Worm (Caenorhabditis elegans): ENCODE measurements around the gene F45E1.4.
A peak's percentile ranks its signal among the peaks of the same experiment; 100 is the strongest.

The F45E1.4 gene

DNA sequence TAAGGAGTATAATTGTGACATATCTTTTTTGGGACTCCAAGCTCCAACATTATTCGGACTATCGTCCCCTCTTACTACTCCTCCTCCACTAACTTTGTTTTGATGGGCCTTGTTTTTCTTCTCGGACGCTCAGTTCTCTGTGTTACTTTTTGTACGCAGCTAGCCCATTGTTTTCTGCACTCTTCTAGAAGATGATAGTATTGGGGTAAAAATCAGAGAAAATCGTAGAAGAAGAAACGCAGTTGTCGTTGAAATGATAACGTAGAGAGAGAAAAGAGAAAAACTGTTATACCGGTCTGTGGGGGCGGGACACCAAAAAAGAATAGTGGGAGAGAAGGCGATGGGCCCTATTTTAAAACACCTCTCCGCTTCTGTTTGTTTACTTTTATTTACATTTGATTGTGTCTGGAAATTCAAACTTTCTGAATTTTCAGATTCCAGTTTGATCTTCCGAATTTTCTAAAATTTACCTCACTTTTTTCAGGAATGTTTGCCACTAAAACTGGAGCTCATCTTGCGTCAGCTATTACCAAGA, at the start of gene F45E1.4:
TSS of gene F45E1.4 (plus strand) at position 485 of the 535 bp plus-strand sequence.
- TF ChIP-seq hlh-11 (tag; optimal IDR thresholded peaks at IDR 0.05) (peak; percentile 30), lin-39 (tag; optimal IDR thresholded peaks at IDR 0.05) (no peak), unc-62 (GFP tag; optimal IDR thresholded peaks at IDR 0.05 in 1 of 2) (peak in 1 of 2 experiments; percentile 82), unc-62 (tag; optimal IDR thresholded peaks at IDR 0.05) (no peak), dmd-6 (GFP tag; IDR thresholded peaks at IDR 0.05) (peak; percentile 28; the same call in 1 of the 2 replicates), daf-16 (GFP tag; optimal IDR thresholded peaks at IDR 0.05) (no peak), daf-16 (tag; optimal IDR thresholded peaks at IDR 0.05) (peak; percentile 3), spr-3 (GFP tag; optimal IDR thresholded peaks at IDR 0.05) (no peak), nhr-28 (tag; optimal IDR thresholded peaks at IDR 0.05) (peak; percentile 17), nhr-48 (tag; optimal IDR thresholded peaks at IDR 0.05) (peak; percentile 44), nhr-42 (GFP tag; IDR thresholded peaks at IDR 0.05) (no peak)

DNA sequence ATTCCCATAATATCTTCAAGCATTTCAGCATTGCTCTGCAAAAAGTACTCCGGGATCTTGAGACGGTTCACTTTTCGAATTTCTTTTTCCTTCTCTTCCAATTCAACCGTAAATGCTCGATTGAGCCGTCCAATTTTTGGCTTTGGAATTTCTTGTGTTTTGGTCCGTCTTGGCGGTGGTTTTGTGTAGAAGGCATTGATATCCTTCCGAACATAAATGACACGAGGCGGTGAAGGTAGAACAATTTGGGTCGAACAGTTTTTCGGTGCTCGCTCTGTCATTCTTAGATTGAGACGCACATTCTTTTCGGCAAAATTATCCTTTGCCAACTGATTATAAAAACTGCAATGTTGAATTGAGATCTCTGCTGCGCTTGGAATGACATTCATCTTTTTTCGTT, 43.1 kb upstream of the F45E1.4 start:
- no peak for TF ChIP-seq unc-130 (GFP tag; optimal IDR thresholded peaks at IDR 0.05)
- no peak for TF ChIP-seq nhr-111 (GFP tag; optimal IDR thresholded peaks at IDR 0.05)
- peak; percentile 90 for TF ChIP-seq aha-1 (tag)
- TF ChIP-seq aly-2 (tag; optimal IDR thresholded peaks at IDR 0.05) = no peak
- TF ChIP-seq duxl-1 (tag; optimal IDR thresholded peaks at IDR 0.05; ENCODE audit: poor library complexity) = no peak

DNA sequence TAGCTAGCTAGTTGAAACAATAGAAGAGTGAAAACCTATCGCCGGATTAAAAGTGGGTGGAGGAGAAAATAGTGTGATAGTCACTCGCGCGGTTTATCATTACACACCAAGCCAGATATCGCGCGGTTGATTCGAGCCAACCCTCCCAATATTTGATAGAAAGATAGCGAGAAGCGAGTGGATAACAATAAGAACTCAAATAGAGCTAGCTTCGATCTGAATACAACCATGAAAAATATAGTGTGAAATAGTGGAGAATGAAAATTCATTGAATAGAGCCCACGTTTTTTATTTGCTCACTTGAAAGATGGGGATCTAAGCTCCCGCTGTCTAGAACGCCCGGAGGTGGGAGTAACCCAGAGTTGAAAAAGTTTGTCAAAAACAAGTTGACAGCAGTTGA, 40.8 kb upstream of the F45E1.4 start, which contains the start of gene tnt-3:
TSS of gene tnt-3 (minus strand) at position 101 of the 400 bp plus-strand sequence.
- TF ChIP-seq pha-4 (GFP tag; IDR thresholded peaks at IDR 0.05) (no peak), pha-4 (tag; optimal IDR thresholded peaks at IDR 0.05) (no peak), gei-8 (GFP tag; optimal IDR thresholded peaks at IDR 0.05) (no peak), mdl-1 (tag; optimal IDR thresholded peaks at IDR 0.05) (no peak), zip-2 (tag; optimal IDR thresholded peaks at IDR 0.05) (no peak), spr-3 (GFP tag; optimal IDR thresholded peaks at IDR 0.05) (no peak), daf-19 (GFP tag; conservative IDR thresholded peaks at IDR 0.05) (no peak), ZK337.2 (GFP tag; IDR thresholded peaks at IDR 0.05) (no peak), snpc-1.2 (GFP tag; IDR thresholded peaks at IDR 0.05) (no peak), daf-8 (GFP tag; IDR thresholded peaks at IDR 0.05) (no peak)

DNA sequence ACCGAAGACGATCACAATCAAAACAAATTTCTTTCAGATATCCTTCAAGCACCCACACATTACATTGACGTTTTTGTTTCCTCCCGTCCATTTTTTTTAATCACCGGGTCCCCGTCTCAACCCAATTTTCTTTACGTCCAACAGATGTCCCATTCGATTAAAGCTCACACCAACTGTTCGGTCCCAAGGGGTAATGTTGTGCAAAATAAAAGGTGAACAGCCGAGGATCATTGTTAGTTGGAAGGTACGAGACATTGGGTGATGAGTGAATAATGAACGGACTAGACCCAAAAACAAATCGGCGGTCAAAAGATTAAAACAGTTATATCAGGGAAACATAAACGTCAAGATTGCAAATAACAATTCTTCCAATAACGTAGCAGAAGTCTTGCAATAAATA, 40.3 kb upstream of the F45E1.4 start:
- TF ChIP-seq lin-15B (tag; optimal IDR thresholded peaks at IDR 0.05) (no peak), aha-1 (tag) (peak; percentile 30), skn-1 (tag; optimal IDR thresholded peaks at IDR 0.05) (no peak), daf-16 (GFP tag; optimal IDR thresholded peaks at IDR 0.05) (peak in 1 of 2 experiments; percentile 29), daf-16 (tag; optimal IDR thresholded peaks at IDR 0.05) (no peak), hlh-11 (tag; optimal IDR thresholded peaks at IDR 0.05) (peak; percentile 17)

- no peak for TF ChIP-seq mxl-2 (GFP tag; conservative IDR thresholded peaks at IDR 0.05)
- TF ChIP-seq nhr-76 (tag; optimal IDR thresholded peaks at IDR 0.05) = no peak
- TF ChIP-seq attf-4 (tag; optimal IDR thresholded peaks at IDR 0.05) = no peak
- no peak for TF ChIP-seq madf-5 (GFP tag; IDR thresholded peaks at IDR 0.05)
- TF ChIP-seq lin-15B (tag; optimal IDR thresholded peaks at IDR 0.05) = no peak
- peak; percentile 99 for TF ChIP-seq hlh-30 (tag; optimal IDR thresholded peaks at IDR 0.05; ENCODE audit: insufficient read depth)
- no peak for TF ChIP-seq daf-16 (GFP tag; optimal IDR thresholded peaks at IDR 0.05)
- no peak for TF ChIP-seq daf-16 (tag; optimal IDR thresholded peaks at IDR 0.05)
- TF ChIP-seq nhr-48 (tag; optimal IDR thresholded peaks at IDR 0.05) = peak; percentile 54
- peak; percentile 25 for TF ChIP-seq ceh-28 (tag; optimal IDR thresholded peaks at IDR 0.05)
- TF ChIP-seq lsy-2 (tag; optimal IDR thresholded peaks at IDR 0.05) = peak in 1 of 2 experiments; percentile 80
- TF ChIP-seq dmd-8 (GFP tag; IDR thresholded peaks at IDR 0.05) = no peak
- TF ChIP-seq nhr-10 (tag; optimal IDR thresholded peaks at IDR 0.05) = no peak
- TF ChIP-seq ztf-7 (tag; optimal IDR thresholded peaks at IDR 0.05) = peak; percentile 61
- no peak for TF ChIP-seq lin-1 (GFP tag; IDR thresholded peaks at IDR 0.05)
- no peak for TF ChIP-seq nhr-6 (tag; optimal IDR thresholded peaks at IDR 0.05)
- peak; percentile 88 for TF ChIP-seq mdt-29 (GFP tag; IDR thresholded peaks at IDR 0.05)
- TF ChIP-seq tra-1 (GFP tag; IDR thresholded peaks at IDR 0.05) = peak; percentile 77; the same call in 1 of the 2 replicates
- TF ChIP-seq sdz-12 (GFP tag; optimal IDR thresholded peaks at IDR 0.05) = no peak
- no peak for TF ChIP-seq F49E8.2 (tag; optimal IDR thresholded peaks at IDR 0.05; ENCODE audit: borderline replicate concordance)
- peak; percentile 63 for TF ChIP-seq nhr-28 (tag; optimal IDR thresholded peaks at IDR 0.05)
- no peak for TF ChIP-seq zfp-3 (GFP tag; conservative IDR thresholded peaks at IDR 0.05)
- TF ChIP-seq aha-1 (tag) = peak; percentile 99
- TF ChIP-seq spr-3 (GFP tag; optimal IDR thresholded peaks at IDR 0.05) = no peak
- no peak for TF ChIP-seq ceh-82 (tag; optimal IDR thresholded peaks at IDR 0.05)
Observed at ce11 chrX:7951578-7951977, 34.2 kb upstream of the F45E1.4 start.
